Fruit fly (Drosophila melanogaster) whole organism, adult: ENCODE results near the gene CG15043.

Experiments used
- CG12768 ChIP-seq: fragments of 200-800 bp; sonication (Bioruptor generic); optimal IDR thresholded peaks from 2 replicates; lab custom pipeline; 2017; ENCODE audit warnings: missing biosample characterization, missing genetic modification characterization, mild to moderate bottlenecking, moderate library complexity, missing genetic modification reagents
- CG33017 ChIP-seq: fragments of 200-800 bp; sonication (Bioruptor generic); optimal IDR thresholded peaks from 2 replicates; lab custom pipeline; 2018; ENCODE audit warnings: missing biosample characterization, mild to moderate bottlenecking, missing genetic modification characterization, moderate library complexity
- CG7045 ChIP-seq: fragments of 200-800 bp; sonication (Bioruptor generic); optimal IDR thresholded peaks from 2 replicates; lab custom pipeline; 2017; ENCODE audit warnings: missing biosample characterization, mild to moderate bottlenecking, missing genetic modification characterization
- bab1 ChIP-seq: fragments of 200-800 bp; sonication (Bioruptor generic); optimal IDR thresholded peaks from 3 replicates; lab custom pipeline; 2019; ENCODE audit warnings: missing biosample characterization, mild to moderate bottlenecking, missing genetic modification characterization, moderate library complexity
- cnc ChIP-seq, 2 experiments: fragments of >200 bp; optimal IDR thresholded peaks; 2 replicates each; lab custom pipeline; 2017
- kay ChIP-seq: fragments of 200-800 bp; sonication (Bioruptor generic); peaks from one replicate; lab custom pipeline; 2016; ENCODE audit warnings: missing biosample characterization, missing genetic modification characterization, borderline replicate concordance
- tj ChIP-seq: fragments of 200-800 bp; sonication (Bioruptor generic); optimal IDR thresholded peaks from 3 replicates; lab custom pipeline; 2017; ENCODE audit warnings: missing biosample characterization, mild to moderate bottlenecking, missing genetic modification characterization, moderate library complexity

DNA sequence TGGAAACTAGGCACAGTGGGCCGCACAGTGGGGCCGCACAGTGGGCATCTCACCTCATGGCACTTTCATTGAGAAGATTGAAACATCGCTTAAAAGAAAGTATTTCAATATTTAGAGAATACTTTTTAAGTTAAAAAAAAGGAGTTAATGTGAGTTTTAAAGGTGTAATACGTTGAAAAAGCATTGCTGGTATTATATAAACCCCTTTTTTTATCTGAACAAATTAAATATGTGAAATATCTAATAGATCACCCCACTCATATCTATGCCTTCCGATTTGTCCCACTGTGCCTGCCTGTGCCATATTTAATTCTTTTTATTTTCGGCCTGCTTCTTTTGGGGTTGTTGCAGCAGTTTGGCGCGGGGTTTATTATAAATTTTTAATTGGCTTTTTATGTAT is 39.3 kb upstream of the CG15043 start:
- TF ChIP-seq bab1 (GFP tag; lab: Kevin White, UChicago): no peak
- no peak for TF ChIP-seq tj (GFP tag; lab: Kevin White, UChicago)
- TF ChIP-seq kay: peak; percentile 28
- TF ChIP-seq CG7045: no peak
- TF ChIP-seq CG12768 (GFP tag; lab: Kevin White, UChicago): no peak
- no peak for TF ChIP-seq cnc (optimal IDR thresholded peaks at IDR 0.05; lab: Kevin White, UChicago)
- no peak for TF ChIP-seq CG33017 (tag; lab: Kevin White, UChicago)
